Fruit fly (Drosophila melanogaster) whole organism, embryonic: ENCODE data around the gene CG17187.

Experiments
- Atf3 ChIP-seq: fragments of 200-800 bp; sonication (Bioruptor generic); optimal IDR thresholded peaks from 3 replicates; lab custom pipeline; 2016; ENCODE audit warnings: missing biosample characterization, missing genetic modification characterization
- Atf6 ChIP-seq: fragments of 200-800 bp; sonication (Bioruptor generic); IDR thresholded peaks from 2 replicates; pipeline ENCODE4 v1.3.6; 2022; ENCODE audit warnings: missing biosample characterization, missing genetic modification characterization
- Blimp-1 ChIP-seq: fragments of 200-800 bp; sonication (Bioruptor generic); optimal IDR thresholded peaks from 3 replicates; lab custom pipeline; 2018; ENCODE audit warnings: missing biosample characterization, missing genetic modification characterization, mild to moderate bottlenecking, moderate library complexity, missing genetic modification reagents
- Bteb2 ChIP-seq: fragments of 200-800 bp; sonication (Bioruptor generic); optimal IDR thresholded peaks from 2 replicates; lab custom pipeline; 2016; ENCODE audit warnings: missing biosample characterization, missing genetic modification characterization
- CG10147 ChIP-seq: fragments of 200-800 bp; sonication (Bioruptor generic); optimal IDR thresholded peaks from 2 replicates; lab custom pipeline; 2019; ENCODE audit warnings: missing biosample characterization, mild to moderate bottlenecking, missing genetic modification characterization, moderate library complexity
- CG10209 ChIP-seq: fragments of 200-800 bp; sonication (Bioruptor generic); optimal IDR thresholded peaks from 3 replicates; lab custom pipeline; 2017; ENCODE audit warnings: missing biosample characterization, mild to moderate bottlenecking, missing genetic modification characterization, missing genetic modification reagents
- CG11456 ChIP-seq: fragments of 200-800 bp; sonication (Bioruptor generic); IDR thresholded peaks from 3 replicates; pipeline ENCODE4 v1.3.6; 2022; ENCODE audit warnings: missing biosample characterization, missing genetic modification characterization
- CG12071 ChIP-seq: fragments of 200-800 bp; sonication (Bioruptor generic); optimal IDR thresholded peaks from 3 replicates; lab custom pipeline; 2018; ENCODE audit warnings: missing biosample characterization, mild to moderate bottlenecking, missing genetic modification characterization
- CG12155 ChIP-seq: fragments of 200-800 bp; sonication (Bioruptor generic); optimal IDR thresholded peaks from 3 replicates; lab custom pipeline; 2016; ENCODE audit warnings: missing biosample characterization, missing genetic modification characterization
- CG14667 ChIP-seq: fragments of 200-800 bp; sonication (Bioruptor generic); IDR thresholded peaks from 2 replicates; pipeline ENCODE4 v1.3.6; 2022; ENCODE audit warnings: missing biosample characterization, missing genetic modification characterization
- CG14860 ChIP-seq: fragments of 200-800 bp; sonication (Bioruptor generic); IDR thresholded peaks from 3 replicates; pipeline ENCODE4 v1.3.6; 2022; ENCODE audit warnings: missing biosample characterization, missing genetic modification characterization; ENCODE audit not compliant: partially characterized antibody
- CG15011 ChIP-seq: fragments of 200-800 bp; sonication (Bioruptor generic); optimal IDR thresholded peaks from 3 replicates; lab custom pipeline; 2018; ENCODE audit warnings: missing biosample characterization, mild to moderate bottlenecking, missing genetic modification characterization
- CG15601 ChIP-seq: fragments of 200-800 bp; sonication (Bioruptor generic); optimal IDR thresholded peaks from 3 replicates; lab custom pipeline; 2019; ENCODE audit warnings: missing biosample characterization, mild to moderate bottlenecking, missing genetic modification characterization, moderate library complexity
- CG17361 ChIP-seq: fragments of 200-800 bp; sonication (Bioruptor generic); IDR thresholded peaks from 3 replicates; pipeline ENCODE4 v1.3.6; 2022; ENCODE audit warnings: missing biosample characterization, missing genetic modification characterization
- CG17385 ChIP-seq: fragments of 200-800 bp; sonication (Bioruptor generic); optimal IDR thresholded peaks from 3 replicates; lab custom pipeline; 2018; ENCODE audit warnings: missing biosample characterization, mild to moderate bottlenecking, missing genetic modification characterization
- CG17829 ChIP-seq: fragments of 200-800 bp; optimal IDR thresholded peaks from 2 replicates; lab custom pipeline; 2019; ENCODE audit warnings: missing biosample characterization, mild to moderate bottlenecking, missing genetic modification characterization, moderate library complexity
- CG1832 ChIP-seq: fragments of 200-800 bp; sonication (Bioruptor generic); optimal IDR thresholded peaks from 2 replicates; lab custom pipeline; 2017; ENCODE audit warnings: missing biosample characterization, mild to moderate bottlenecking, missing genetic modification characterization, inconsistent platforms
- CG30020 ChIP-seq: fragments of 200-800 bp; optimal IDR thresholded peaks from 2 replicates; lab custom pipeline; 2019; ENCODE audit warnings: missing biosample characterization, mild to moderate bottlenecking, missing genetic modification characterization, moderate library complexity
- CG3726 ChIP-seq: fragments of 200-800 bp; sonication (Bioruptor generic); IDR thresholded peaks from 3 replicates; pipeline ENCODE4, ENCODE4 v1.3.6; 2022; ENCODE audit warnings: missing biosample characterization, missing genetic modification characterization
- CG3847 ChIP-seq: fragments of 200-800 bp; sonication (Bioruptor generic); IDR thresholded peaks from 2 replicates; pipeline ENCODE4 v1.3.6; 2022; ENCODE audit warnings: missing biosample characterization, missing genetic modification characterization
- CG4820 ChIP-seq: fragments of 200-800 bp; sonication (Bioruptor generic); optimal IDR thresholded peaks from 3 replicates; lab custom pipeline; 2016; ENCODE audit warnings: missing biosample characterization, missing genetic modification characterization
- CG4854 ChIP-seq: fragments of 200-800 bp; sonication (Bioruptor generic); optimal IDR thresholded peaks from 2 replicates; lab custom pipeline; 2016; ENCODE audit warnings: missing biosample characterization, missing genetic modification characterization, inconsistent platforms
- CG7372 ChIP-seq: fragments of 200-800 bp; sonication (Bioruptor generic); IDR thresholded peaks from 2 replicates; pipeline ENCODE4 v1.3.6; 2022; ENCODE audit warnings: missing biosample characterization, missing genetic modification characterization
- CG7786 ChIP-seq: fragments of 200-800 bp; sonication (Bioruptor generic); optimal IDR thresholded peaks from 2 replicates; lab custom pipeline; 2016; ENCODE audit warnings: missing biosample characterization, missing genetic modification characterization
- CG8478 ChIP-seq: fragments of >200 bp; optimal IDR thresholded peaks from 2 replicates; lab custom pipeline; 2018
- Fer3 ChIP-seq: fragments of 200-800 bp; sonication (Bioruptor generic); optimal IDR thresholded peaks from 2 replicates; lab custom pipeline; 2018; ENCODE audit warnings: missing biosample characterization, mild to moderate bottlenecking, missing genetic modification characterization, moderate library complexity
- HmgZ ChIP-seq: fragments of 200-800 bp; sonication (Bioruptor generic); optimal IDR thresholded peaks from 2 replicates; lab custom pipeline; 2018; ENCODE audit warnings: missing biosample characterization, mild to moderate bottlenecking, missing genetic modification characterization
- Meics ChIP-seq: fragments of 200-800 bp; sonication (Bioruptor generic); optimal IDR thresholded peaks from 2 replicates; lab custom pipeline; 2017; ENCODE audit warnings: missing biosample characterization, mild to moderate bottlenecking, missing genetic modification characterization
- Oli ChIP-seq: fragments of 200-800 bp; sonication (Bioruptor generic); optimal IDR thresholded peaks from 2 replicates; lab custom pipeline; 2018; ENCODE audit warnings: missing biosample characterization, mild to moderate bottlenecking, missing genetic modification characterization, moderate library complexity
- Opbp ChIP-seq: fragments of 200-800 bp; sonication (Bioruptor generic); IDR thresholded peaks from 3 replicates; pipeline ENCODE4 v1.3.6; 2022; ENCODE audit warnings: missing biosample characterization, missing genetic modification characterization; ENCODE audit not compliant: partially characterized antibody
- Ssrp ChIP-seq: fragments of 200-800 bp; sonication (Bioruptor generic); optimal IDR thresholded peaks from 2 replicates; lab custom pipeline; 2018; ENCODE audit warnings: missing biosample characterization, mild to moderate bottlenecking, missing genetic modification characterization, moderate library complexity
- Xbp1 ChIP-seq: fragments of 200-800 bp; sonication (Bioruptor generic); optimal IDR thresholded peaks from 3 replicates; lab custom pipeline; 2016; ENCODE audit warnings: missing biosample characterization, mild to moderate bottlenecking, missing genetic modification characterization
- ac ChIP-seq: fragments of 200-800 bp; sonication (Bioruptor generic); optimal IDR thresholded peaks from 3 replicates; lab custom pipeline; 2017; ENCODE audit warnings: missing biosample characterization, mild to moderate bottlenecking, missing genetic modification characterization
- bsh ChIP-seq, 2 experiments: fragments of 200-800 bp; sonication (Bioruptor generic); optimal IDR thresholded peaks; 2 replicates each; lab custom pipeline; 2017 to 2018; ENCODE audit warnings: mild to moderate bottlenecking in 2 of 2, missing biosample characterization in 2 of 2, missing genetic modification characterization in 2 of 2, moderate library complexity in 1 of 2
- chinmo ChIP-seq: fragments of 200-800 bp; sonication (Bioruptor generic); IDR thresholded peaks from 4 replicates; pipeline ENCODE4 v1.3.6; 2022; ENCODE audit warnings: missing biosample characterization, missing genetic modification characterization; ENCODE audit not compliant: partially characterized antibody
- cwo ChIP-seq: fragments of 200-800 bp; sonication (Bioruptor generic); optimal IDR thresholded peaks from 3 replicates; lab custom pipeline; 2017; ENCODE audit warnings: missing biosample characterization, missing genetic modification characterization, mild to moderate bottlenecking, moderate library complexity, missing genetic modification reagents
- disco-r ChIP-seq: fragments of 200-800 bp; sonication (Bioruptor generic); optimal IDR thresholded peaks from 2 replicates; lab custom pipeline; 2016; ENCODE audit warnings: missing biosample characterization, missing genetic modification characterization
- dm ChIP-seq: fragments of 200-800 bp; sonication (Bioruptor generic); optimal IDR thresholded peaks from 3 replicates; lab custom pipeline; 2016; ENCODE audit warnings: missing biosample characterization, missing genetic modification characterization
- dmrt99B ChIP-seq: fragments of 200-800 bp; sonication (Bioruptor generic); optimal IDR thresholded peaks from 2 replicates; lab custom pipeline; 2018; ENCODE audit warnings: missing biosample characterization, mild to moderate bottlenecking, missing genetic modification characterization, moderate library complexity
- grn ChIP-seq: fragments of 200-800 bp; sonication (Bioruptor generic); optimal IDR thresholded peaks from 3 replicates; lab custom pipeline; 2017; ENCODE audit warnings: missing biosample characterization, missing genetic modification characterization
- kay ChIP-seq: fragments of 200-800 bp; sonication (Bioruptor generic); optimal IDR thresholded peaks from 2 replicates; lab custom pipeline; 2016; ENCODE audit warnings: missing biosample characterization, missing genetic modification characterization
- lov ChIP-seq, 2 experiments: fragments of 200-800 bp in 1 of 2; fragments of >200 bp in 1 of 2; sonication (Bioruptor generic) in 1 of 2; IDR thresholded peaks in 1 of 2; optimal IDR thresholded peaks in 1 of 2; 2 replicates in 1 of 2; 3 replicates in 1 of 2; pipeline versions ENCODE4 v1.3.6 to Lab custom; 2017 to 2022; ENCODE audit warnings: missing biosample characterization in 1 of 2, missing genetic modification characterization in 1 of 2
- mirr ChIP-seq: fragments of 200-800 bp; sonication (Bioruptor generic); optimal IDR thresholded peaks from 3 replicates; lab custom pipeline; 2018; ENCODE audit warnings: missing biosample characterization, mild to moderate bottlenecking, missing genetic modification characterization
- nom ChIP-seq: fragments of 200-800 bp; sonication (Bioruptor generic); optimal IDR thresholded peaks from 2 replicates; lab custom pipeline; 2017; ENCODE audit warnings: missing biosample characterization, missing genetic modification characterization, mild to moderate bottlenecking, moderate library complexity, missing genetic modification reagents
- pan ChIP-seq, 4 experiments: fragments of >200 bp in 3 of 4; fragments of 200-800 bp in 1 of 4; sonication (Bioruptor generic) in 1 of 4; optimal IDR thresholded peaks in 3 of 4; IDR thresholded peaks in 1 of 4; 2 replicates each; pipeline versions ENCODE4 v1.3.6 to Lab custom; 2017 to 2022; ENCODE audit warnings: missing biosample characterization in 2 of 4, missing genetic modification characterization in 2 of 4, mixed read lengths in 1 of 4
- sens ChIP-seq: fragments of 200-800 bp; sonication (Bioruptor generic); peaks from one replicate; lab custom pipeline; 2016; ENCODE audit warnings: missing biosample characterization, missing genetic modification characterization
- ssp ChIP-seq: fragments of 200-800 bp; sonication (Bioruptor generic); IDR thresholded peaks from 2 replicates; pipeline ENCODE4 v1.3.6; 2022; ENCODE audit warnings: missing biosample characterization, missing genetic modification characterization

Gene CG17187

dm6 chr3R:11200885-11201421 is 30.7 kb downstream of the CG17187 start (continued):
- TF ChIP-seq CG3847 (GFP tag; lab: Robert Waterston, UW) (peak; percentile 40), CG14667 (no peak), CG15011 (peak; percentile 7), lov (optimal IDR thresholded peaks at IDR 0.05; lab: Kevin White, UChicago) (no peak), lov (GFP tag; IDR thresholded peaks at IDR 0.05; lab: Robert Waterston, UW) (no peak), Meics (GFP tag; lab: Kevin White, UChicago) (peak; percentile 77), dm (GFP tag; lab: Kevin White, UChicago) (no peak), CG4854 (GFP tag; lab: Kevin White, UChicago) (no peak), Oli (tag; lab: Kevin White, UChicago) (peak; percentile 73), CG4820 (GFP tag; lab: Kevin White, UChicago) (peak; percentile 28), Atf6 (GFP tag; lab: Robert Waterston, UW) (peak; percentile 75; the same call in 1 of the 2 replicates), CG30020 (no peak), pan (optimal IDR thresholded peaks at IDR 0.05; lab: Kevin White, UChicago) (no peak), pan (GFP tag; optimal IDR thresholded peaks at IDR 0.05 in 1 of 2, IDR thresholded peaks at IDR 0.05 in 1 of 2) (peak in 1 of 2 experiments; percentile 69), CG1832 (GFP tag; lab: Kevin White, UChicago) (no peak), Bteb2 (GFP tag; lab: Kevin White, UChicago) (no peak), Ssrp (tag; lab: Kevin White, UChicago) (peak; percentile 27), dmrt99B (peak; percentile 61), sens (no peak), ac (no peak), CG12155 (GFP tag; lab: Kevin White, UChicago) (peak; percentile 42), CG7786 (GFP tag; lab: Kevin White, UChicago) (no peak), CG17361 (no peak; the same call in 2 of the 3 replicates), CG11456 (GFP tag; lab: Robert Waterston, UW) (no peak), Xbp1 (GFP tag; lab: Kevin White, UChicago) (peak; percentile 63), bsh (GFP tag; optimal IDR thresholded peaks at IDR 0.05; lab: Kevin White, UChicago) (peak in 1 of 2 experiments; percentile 44), nom (GFP tag; lab: Kevin White, UChicago) (no peak), CG10147 (GFP tag; lab: Kevin White, UChicago) (peak; percentile 31), CG15601 (tag; lab: Kevin White, UChicago) (no peak), Fer3 (peak; percentile 63)
- TF ChIP-seq, all 482 proteins: peak for 180

dm6 chr3R:11200042-11200884 is 31.4 kb downstream of the CG17187 start:
- peak; percentile 65 for TF ChIP-seq mirr (GFP tag; lab: Kevin White, UChicago)
- TF ChIP-seq Blimp-1 (GFP tag; lab: Kevin White, UChicago): no peak
- TF ChIP-seq grn (GFP tag; lab: Kevin White, UChicago): no peak
- no peak for TF ChIP-seq CG10209 (GFP tag; lab: Kevin White, UChicago)
- TF ChIP-seq kay (GFP tag; lab: Kevin White, UChicago): no peak
- TF ChIP-seq CG14860: no peak
- TF ChIP-seq CG8478 (lab: Kevin White, UChicago): no peak
- TF ChIP-seq cwo (GFP tag; lab: Kevin White, UChicago): no peak
- TF ChIP-seq Atf3 (GFP tag; lab: Kevin White, UChicago): no peak
- TF ChIP-seq CG3726 (GFP tag; lab: Robert Waterston, UW): no peak
- peak; percentile 42; the same call in 1 of the 2 replicates for TF ChIP-seq CG7372 (GFP tag; lab: Robert Waterston, UW)
- no peak for TF ChIP-seq ssp
- TF ChIP-seq disco-r (GFP tag; lab: Kevin White, UChicago): no peak
- peak; percentile 2 for TF ChIP-seq CG12071
- 0 out of 4 replicates have a peak, but pooled peaks have one; percentile 34 for TF ChIP-seq chinmo
- TF ChIP-seq Bteb2 (GFP tag; lab: Kevin White, UChicago): no peak
- TF ChIP-seq CG17829 (tag; lab: Kevin White, UChicago): peak; percentile 14
- TF ChIP-seq HmgZ (tag; lab: Kevin White, UChicago): peak; percentile 48
- peak; percentile 41 for TF ChIP-seq CG17385
- TF ChIP-seq nom (GFP tag; lab: Kevin White, UChicago): peak; percentile 1
- no peak for TF ChIP-seq Opbp (GFP tag; lab: Robert Waterston, UW)
